Worm (Caenorhabditis elegans) whole organism, L4 larva: ENCODE measurements around the gene str-3.

Experiments
- F37D6.2 ChIP-seq: sonication (generic microtip); optimal IDR thresholded peaks from 2 replicates; lab custom pipeline; 2016; ENCODE audit warnings: mild to moderate bottlenecking, missing genetic modification characterization, missing compliant biosample characterization
- R02D3.7 ChIP-seq: fragments of 150-350 bp; sonication (generic microtip); optimal IDR thresholded peaks from 3 replicates; lab custom pipeline; 2014; ENCODE audit warnings: missing biosample characterization, missing genetic modification characterization
- T26A8.4 ChIP-seq: fragments of 200-800 bp; sonication (Bioruptor generic); IDR thresholded peaks from 2 replicates; pipeline ENCODE4 v1.3.6; 2022; ENCODE audit warnings: missing genetic modification characterization, missing compliant biosample characterization
- Y48G9A.11 ChIP-seq: fragments of 200-800 bp; sonication (Bioruptor generic); IDR thresholded peaks from 2 replicates; pipeline ENCODE4 v1.3.6; 2022; ENCODE audit warnings: missing genetic modification reagents, missing genetic modification characterization, missing compliant biosample characterization
- ceh-28 ChIP-seq: fragments of 150-350 bp; optimal IDR thresholded peaks from 2 replicates; lab custom pipeline; 2014; ENCODE audit warnings: missing biosample characterization, missing genetic modification reagents, missing genetic modification characterization
- ceh-32 ChIP-seq: sonication (generic microtip); optimal IDR thresholded peaks from 2 replicates; lab custom pipeline; 2016; ENCODE audit warnings: mild to moderate bottlenecking, missing genetic modification characterization, missing compliant biosample characterization; ENCODE audit not compliant: poor library complexity
- ceh-44 ChIP-seq: fragments of 200-800 bp; sonication (Bioruptor generic); IDR thresholded peaks from 2 replicates; pipeline ENCODE4 v1.3.6; 2022; ENCODE audit warnings: missing genetic modification reagents, missing genetic modification characterization, missing compliant biosample characterization
- ceh-82 ChIP-seq: sonication (generic microtip); optimal IDR thresholded peaks from 2 replicates; lab custom pipeline; 2017; ENCODE audit warnings: missing biosample characterization, missing genetic modification characterization
- ces-1 ChIP-seq: fragments of 150-350 bp; sonication (generic microtip); optimal IDR thresholded peaks from 4 replicates; lab custom pipeline; 2014; ENCODE audit warnings: missing biosample characterization, missing genetic modification reagents, missing genetic modification characterization
- cey-2 ChIP-seq: sonication (generic microtip); optimal IDR thresholded peaks from 3 replicates; lab custom pipeline; 2017; ENCODE audit warnings: missing genetic modification characterization, mild to moderate bottlenecking, missing compliant biosample characterization, antibody characterized with exemption, borderline replicate concordance; ENCODE audit not compliant: insufficient read depth
- ctbp-1 ChIP-seq: fragments of 200-800 bp; sonication (Bioruptor generic); IDR thresholded peaks from 2 replicates; pipeline ENCODE4 v1.3.6; 2022; ENCODE audit warnings: missing genetic modification reagents, missing genetic modification characterization, missing compliant biosample characterization
- daf-12 ChIP-seq: fragments of 150-350 bp; optimal IDR thresholded peaks from 2 replicates; lab custom pipeline; 2014; ENCODE audit warnings: missing biosample characterization, missing genetic modification reagents, missing genetic modification characterization
- dmd-6 ChIP-seq: fragments of 200-800 bp; sonication (Bioruptor generic); IDR thresholded peaks from 2 replicates; pipeline ENCODE4 v1.3.6; 2022; ENCODE audit warnings: missing genetic modification reagents, missing genetic modification characterization, missing compliant biosample characterization
- dmd-8 ChIP-seq: fragments of 200-800 bp; sonication (Bioruptor generic); IDR thresholded peaks from 2 replicates; pipeline ENCODE4 v1.3.6; 2022; ENCODE audit warnings: missing genetic modification characterization, missing compliant biosample characterization
- duxl-1 ChIP-seq: sonication (generic microtip); optimal IDR thresholded peaks from 2 replicates; lab custom pipeline; 2016; ENCODE audit warnings: mild to moderate bottlenecking, missing genetic modification characterization, moderate library complexity, missing compliant biosample characterization; ENCODE audit not compliant: poor library complexity
- dve-1 ChIP-seq: sonication (generic microtip); optimal IDR thresholded peaks from 2 replicates; lab custom pipeline; 2017; ENCODE audit warnings: antibody characterized with exemption, mild to moderate bottlenecking, missing genetic modification characterization, missing compliant biosample characterization; ENCODE audit not compliant: insufficient read depth
- egl-27 ChIP-seq: sonication (generic microtip); optimal IDR thresholded peaks from 3 replicates; lab custom pipeline; 2017; ENCODE audit warnings: missing biosample characterization, missing genetic modification reagents, missing genetic modification characterization
- egl-43 ChIP-seq: fragments of 200-800 bp; sonication (Bioruptor generic); IDR thresholded peaks from 2 replicates; pipeline ENCODE4 v1.3.6; 2022; ENCODE audit warnings: missing genetic modification reagents, missing genetic modification characterization, missing compliant biosample characterization
- fkh-10 ChIP-seq: fragments of 150-350 bp; optimal IDR thresholded peaks from 2 replicates; lab custom pipeline; 2014; ENCODE audit warnings: missing biosample characterization, missing genetic modification reagents, missing genetic modification characterization
- gei-8 ChIP-seq: fragments of 200-800 bp; sonication (Bioruptor generic); optimal IDR thresholded peaks from 2 replicates; lab custom pipeline; 2018; ENCODE audit warnings: mild to moderate bottlenecking, missing genetic modification characterization, missing compliant biosample characterization
- hlh-11 ChIP-seq: fragments of 200-800 bp; sonication (Bioruptor generic); optimal IDR thresholded peaks from 2 replicates; lab custom pipeline; 2018; ENCODE audit warnings: mild to moderate bottlenecking, missing genetic modification characterization, missing compliant biosample characterization
- hlh-30 ChIP-seq: sonication (generic microtip); optimal IDR thresholded peaks from 2 replicates; lab custom pipeline; 2017; ENCODE audit warnings: antibody characterized with exemption, mild to moderate bottlenecking, missing genetic modification characterization, missing compliant biosample characterization; ENCODE audit not compliant: insufficient read depth
- jun-1 ChIP-seq: fragments of 150-350 bp; optimal IDR thresholded peaks from 2 replicates; lab custom pipeline; 2014; ENCODE audit warnings: missing biosample characterization, missing genetic modification reagents, missing genetic modification characterization
- lim-7 ChIP-seq: fragments of 200-800 bp; sonication (Bioruptor generic); IDR thresholded peaks from 2 replicates; pipeline ENCODE4 v1.3.6; 2022; ENCODE audit warnings: missing genetic modification characterization, missing compliant biosample characterization
- lin-15B ChIP-seq: fragments of 150-350 bp; sonication (generic microtip); optimal IDR thresholded peaks from 3 replicates; lab custom pipeline; 2014; ENCODE audit warnings: missing biosample characterization, missing genetic modification characterization
- lin-38 ChIP-seq: fragments of 200-800 bp; sonication (Bioruptor generic); IDR thresholded peaks from 2 replicates; pipeline ENCODE4 v1.3.6; 2022; ENCODE audit warnings: missing genetic modification reagents, missing genetic modification characterization, missing compliant biosample characterization
- lsy-2 ChIP-seq, 2 experiments: fragments of 150-350 bp in 1 of 2; sonication (generic microtip) in 1 of 2; optimal IDR thresholded peaks; 2 replicates each; lab custom pipeline; 2014 to 2017; ENCODE audit warnings: missing biosample characterization in 2 of 2, missing genetic modification characterization in 2 of 2
- mep-1 ChIP-seq: fragments of 150-350 bp; sonication (generic microtip); optimal IDR thresholded peaks from 3 replicates; lab custom pipeline; 2014; ENCODE audit warnings: missing biosample characterization, missing genetic modification characterization
- mxl-2 ChIP-seq: fragments of 200-800 bp; sonication (Bioruptor generic); conservative IDR thresholded peaks from 2 replicates; pipeline ENCODE4 v1.3.6; 2022; ENCODE audit warnings: missing genetic modification reagents, missing genetic modification characterization, missing compliant biosample characterization
- mxl-3 ChIP-seq: fragments of 200-800 bp; sonication (Bioruptor generic); optimal IDR thresholded peaks from 2 replicates; lab custom pipeline; 2018; ENCODE audit warnings: mild to moderate bottlenecking, missing genetic modification characterization, missing compliant biosample characterization
- nhr-11 ChIP-seq: fragments of 150-350 bp; optimal IDR thresholded peaks from 2 replicates; lab custom pipeline; 2014; ENCODE audit warnings: missing biosample characterization, missing genetic modification characterization
- nhr-237 ChIP-seq: sonication (generic microtip); optimal IDR thresholded peaks from 2 replicates; lab custom pipeline; 2017; ENCODE audit warnings: missing biosample characterization, missing genetic modification characterization
- nhr-28 ChIP-seq: fragments of 150-350 bp; optimal IDR thresholded peaks from 2 replicates; lab custom pipeline; 2014; ENCODE audit warnings: missing biosample characterization, missing genetic modification characterization
- nhr-48 ChIP-seq: sonication (generic microtip); optimal IDR thresholded peaks from 2 replicates; lab custom pipeline; 2016; ENCODE audit warnings: mild to moderate bottlenecking, missing genetic modification characterization, missing compliant biosample characterization
- nhr-6 ChIP-seq: fragments of 150-350 bp; optimal IDR thresholded peaks from 2 replicates; lab custom pipeline; 2014; ENCODE audit warnings: missing biosample characterization, missing genetic modification characterization
- pha-4 ChIP-seq, 2 experiments: fragments of 150-350 bp in 1 of 2; fragments of 200-800 bp in 1 of 2; sonication (Bioruptor generic) in 1 of 2; IDR thresholded peaks in 1 of 2; optimal IDR thresholded peaks in 1 of 2; 2 replicates each; pipeline versions ENCODE4 v1.3.6 to Lab custom; 2014 to 2022; ENCODE audit warnings: missing genetic modification characterization in 2 of 2, missing genetic modification reagents in 2 of 2, missing biosample characterization in 1 of 2, missing compliant biosample characterization in 1 of 2
- pqm-1 ChIP-seq: sonication (generic microtip); optimal IDR thresholded peaks from 2 replicates; lab custom pipeline; 2017; ENCODE audit warnings: missing biosample characterization, missing genetic modification characterization
- rbr-2 ChIP-seq: sonication (generic microtip); optimal IDR thresholded peaks from 2 replicates; lab custom pipeline; 2016; ENCODE audit warnings: missing genotype, missing genetic modification characterization, missing compliant biosample characterization
- sdz-12 ChIP-seq: fragments of 200-800 bp; sonication (Bioruptor generic); optimal IDR thresholded peaks from 2 replicates; lab custom pipeline; 2018; ENCODE audit warnings: mild to moderate bottlenecking, missing genetic modification characterization, missing compliant biosample characterization
- skn-1 ChIP-seq: fragments of 150-350 bp; optimal IDR thresholded peaks from 2 replicates; lab custom pipeline; 2014; ENCODE audit warnings: missing biosample characterization, missing genetic modification characterization
- spr-1 ChIP-seq: sonication (generic microtip); optimal IDR thresholded peaks from 2 replicates; lab custom pipeline; 2016; ENCODE audit warnings: mild to moderate bottlenecking, missing genetic modification characterization, missing compliant biosample characterization
- spr-3 ChIP-seq: fragments of 200-800 bp; sonication (Bioruptor generic); optimal IDR thresholded peaks from 2 replicates; lab custom pipeline; 2018; ENCODE audit warnings: mild to moderate bottlenecking, missing genetic modification characterization, missing compliant biosample characterization
- tag-97 ChIP-seq: fragments of 200-800 bp; sonication (Bioruptor generic); IDR thresholded peaks from 2 replicates; pipeline ENCODE4 v1.3.6; 2022; ENCODE audit warnings: missing genetic modification characterization, missing compliant biosample characterization
- tra-1 ChIP-seq: fragments of 200-800 bp; sonication (Bioruptor generic); IDR thresholded peaks from 2 replicates; pipeline ENCODE4 v1.3.6; 2022; ENCODE audit warnings: missing genetic modification reagents, missing genetic modification characterization, missing compliant biosample characterization
- unc-39 ChIP-seq: sonication (generic microtip); optimal IDR thresholded peaks from 2 replicates; lab custom pipeline; 2017; ENCODE audit warnings: missing biosample characterization, missing genetic modification characterization
- zag-1 ChIP-seq: fragments of 150-350 bp; optimal IDR thresholded peaks from 2 replicates; lab custom pipeline; 2014; ENCODE audit warnings: missing biosample characterization, missing genetic modification characterization
- zfp-2 ChIP-seq: sonication (generic microtip); optimal IDR thresholded peaks from 2 replicates; lab custom pipeline; 2016; ENCODE audit warnings: mild to moderate bottlenecking, missing genetic modification characterization, missing compliant biosample characterization
- zfp-3 ChIP-seq: fragments of 200-800 bp; sonication (Bioruptor generic); conservative IDR thresholded peaks from 2 replicates; pipeline ENCODE4 v1.3.6; 2022; ENCODE audit warnings: missing genetic modification reagents, missing genetic modification characterization, missing compliant biosample characterization
- zip-11 ChIP-seq: fragments of 200-800 bp; sonication (Bioruptor generic); IDR thresholded peaks from 2 replicates; pipeline ENCODE4 v1.3.6; 2022; ENCODE audit warnings: missing genetic modification characterization, missing compliant biosample characterization
- ztf-7 ChIP-seq: fragments of 150-350 bp; optimal IDR thresholded peaks from 2 replicates; lab custom pipeline; 2014; ENCODE audit warnings: missing biosample characterization, missing genetic modification characterization

Gene str-3

DNA sequence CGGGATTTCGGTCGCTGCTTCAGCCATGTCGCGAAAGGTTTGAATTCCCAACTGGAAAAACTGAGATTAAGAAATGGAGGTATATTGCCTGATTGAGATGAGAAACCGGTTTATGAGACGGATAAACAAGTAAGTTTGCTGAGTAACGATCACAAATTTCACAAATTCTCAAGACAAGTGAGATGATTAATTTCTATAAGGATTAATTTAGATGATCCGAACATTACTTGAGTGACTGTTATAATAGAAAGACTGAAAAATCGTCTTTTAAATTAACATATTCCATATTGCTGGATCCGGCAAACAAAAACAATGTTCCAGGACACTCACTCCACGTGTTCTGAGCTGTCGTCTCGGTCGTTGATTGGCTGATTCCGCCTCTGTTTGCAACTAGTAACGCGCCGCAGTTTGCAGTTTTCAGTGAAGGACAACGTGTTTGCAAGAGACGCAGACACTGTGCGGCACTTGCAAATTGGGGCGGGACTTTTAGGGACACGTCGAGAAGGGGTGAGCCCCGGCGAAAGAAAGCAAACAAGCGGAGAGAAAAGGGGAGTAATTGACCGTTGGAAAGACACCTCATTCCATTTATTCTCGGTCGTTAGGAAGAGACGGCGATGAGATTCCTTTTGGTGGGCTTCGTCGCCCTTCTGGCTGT, 18.8 kb upstream of the str-3 start, which contains the start of the genes imp-2 and enpl-1:
TSS of gene imp-2 (minus strand) at position 51 of the 655 bp plus-strand sequence.
TSS of gene enpl-1 (plus strand) at position 462 of the 655 bp plus-strand sequence.
- TF ChIP-seq unc-39 (tag; lab: Kevin White, UChicago) (no peak), pha-4 (GFP tag; IDR thresholded peaks at IDR 0.05; lab: Robert Waterston, UW) (peak; percentile 89), pha-4 (tag; optimal IDR thresholded peaks at IDR 0.05; lab: Kevin White, UChicago) (peak; percentile 33), nhr-6 (peak; percentile 83), lsy-2 (tag; optimal IDR thresholded peaks at IDR 0.05; lab: Kevin White, UChicago) (peak; percentile 85 to 96), zfp-2 (tag; lab: Kevin White, UChicago) (peak; percentile 16), dmd-8 (GFP tag; lab: Robert Waterston, UW) (0 out of 2 replicates have a peak, but pooled peaks have one; percentile 53), lim-7 (GFP tag; lab: Robert Waterston, UW) (peak; percentile 17; the same call in 1 of the 2 replicates), Y48G9A.11 (GFP tag; lab: Robert Waterston, UW) (no peak), spr-1 (tag; lab: Kevin White, UChicago) (peak; percentile 59), ceh-82 (tag; lab: Kevin White, UChicago) (no peak), egl-27 (tag; lab: Kevin White, UChicago) (no peak), dve-1 (tag; lab: Kevin White, UChicago) (peak; percentile 93), ceh-32 (tag; lab: Kevin White, UChicago) (no peak), nhr-28 (tag; lab: Kevin White, UChicago) (peak; percentile 73), cey-2 (tag; lab: Kevin White, UChicago) (no peak), nhr-48 (tag; lab: Kevin White, UChicago) (peak; percentile 62), R02D3.7 (tag; lab: Kevin White, UChicago) (no peak), jun-1 (tag; lab: Kevin White, UChicago) (peak; percentile 71), lin-15B (tag; lab: Kevin White, UChicago) (no peak), mxl-3 (GFP tag; lab: Kevin White, UChicago) (peak; percentile 100), daf-12 (no peak), tag-97 (GFP tag; lab: Robert Waterston, UW) (no peak), hlh-11 (tag; lab: Kevin White, UChicago) (peak; percentile 96), pqm-1 (tag; lab: Kevin White, UChicago) (peak; percentile 64), ceh-44 (GFP tag; lab: Robert Waterston, UW) (no peak), F37D6.2 (peak; percentile 63), zip-11 (GFP tag; lab: Robert Waterston, UW) (no peak), fkh-10 (GFP tag; lab: Kevin White, UChicago) (peak; percentile 85), skn-1 (no peak), gei-8 (GFP tag; lab: Kevin White, UChicago) (peak; percentile 76), mxl-2 (GFP tag; lab: Robert Waterston, UW) (no peak), zag-1 (tag; lab: Kevin White, UChicago) (peak; percentile 68), ceh-28 (no peak), nhr-11 (tag; lab: Kevin White, UChicago) (peak; percentile 83), T26A8.4 (peak; percentile 89), lin-38 (GFP tag; lab: Robert Waterston, UW) (peak; percentile 80), sdz-12 (GFP tag; lab: Kevin White, UChicago) (no peak), ctbp-1 (peak; percentile 82), ces-1 (GFP tag; lab: Kevin White, UChicago) (no peak), ztf-7 (tag; lab: Kevin White, UChicago) (no peak), egl-43 (GFP tag; lab: Robert Waterston, UW) (peak; percentile 86), duxl-1 (peak; percentile 53), mep-1 (peak; percentile 96), hlh-30 (tag; lab: Kevin White, UChicago) (peak; percentile 92), spr-3 (GFP tag; lab: Kevin White, UChicago) (peak; percentile 11), nhr-237 (no peak), dmd-6 (peak; percentile 88), zfp-3 (GFP tag; lab: Robert Waterston, UW) (0 out of 2 replicates have a peak, but pooled peaks have one; percentile 13), tra-1 (GFP tag; lab: Robert Waterston, UW) (peak; percentile 49; the same call in 1 of the 2 replicates), rbr-2 (tag; lab: Kevin White, UChicago) (peak; percentile 90)
